Fruit fly (Drosophila melanogaster) whole organism, embryonic: ENCODE results near the gene Agpat2.

Experiments used
- ATbp ChIP-seq: fragments of 200-800 bp; sonication (Bioruptor generic); optimal IDR thresholded peaks from 2 replicates; lab custom pipeline; 2017; ENCODE audit warnings: missing biosample characterization, mild to moderate bottlenecking, missing genetic modification characterization, missing genetic modification reagents
- CG10209 ChIP-seq: fragments of 200-800 bp; sonication (Bioruptor generic); optimal IDR thresholded peaks from 3 replicates; lab custom pipeline; 2017; ENCODE audit warnings: missing biosample characterization, mild to moderate bottlenecking, missing genetic modification characterization, missing genetic modification reagents
- CG11456 ChIP-seq: fragments of 200-800 bp; sonication (Bioruptor generic); IDR thresholded peaks from 3 replicates; pipeline ENCODE4 v1.3.6; 2022; ENCODE audit warnings: missing biosample characterization, missing genetic modification characterization
- CG12071 ChIP-seq: fragments of 200-800 bp; sonication (Bioruptor generic); optimal IDR thresholded peaks from 3 replicates; lab custom pipeline; 2018; ENCODE audit warnings: missing biosample characterization, mild to moderate bottlenecking, missing genetic modification characterization
- CG13894 ChIP-seq: fragments of 200-800 bp; sonication (Bioruptor generic); optimal IDR thresholded peaks from 3 replicates; lab custom pipeline; 2018; ENCODE audit warnings: missing biosample characterization, mild to moderate bottlenecking, missing genetic modification characterization, moderate library complexity
- CG1792 ChIP-seq: fragments of 200-800 bp; sonication (Bioruptor generic); optimal IDR thresholded peaks from 2 replicates; lab custom pipeline; 2016; ENCODE audit warnings: missing biosample characterization, missing genetic modification characterization
- CG1832 ChIP-seq: fragments of 200-800 bp; sonication (Bioruptor generic); optimal IDR thresholded peaks from 2 replicates; lab custom pipeline; 2017; ENCODE audit warnings: missing biosample characterization, mild to moderate bottlenecking, missing genetic modification characterization, inconsistent platforms
- CG2116 ChIP-seq: fragments of 200-800 bp; sonication (Bioruptor generic); optimal IDR thresholded peaks from 3 replicates; lab custom pipeline; 2018; ENCODE audit warnings: missing biosample characterization, mild to moderate bottlenecking, missing genetic modification characterization
- CG2199 ChIP-seq: fragments of 200-800 bp; sonication (Bioruptor generic); IDR thresholded peaks from 3 replicates; pipeline ENCODE4 v1.3.6; 2022; ENCODE audit warnings: missing biosample characterization, missing genetic modification characterization
- CG42726 ChIP-seq: fragments of 200-800 bp; sonication (Bioruptor generic); IDR thresholded peaks from 2 replicates; pipeline ENCODE4 v1.3.6; 2022; ENCODE audit warnings: missing biosample characterization, missing genetic modification characterization; ENCODE audit not compliant: partially characterized antibody
- CG4282 ChIP-seq: fragments of 200-800 bp; sonication (Bioruptor generic); optimal IDR thresholded peaks from 2 replicates; lab custom pipeline; 2016; ENCODE audit warnings: missing biosample characterization, missing genetic modification characterization
- CG4360 ChIP-seq: fragments of 200-800 bp; sonication (Bioruptor generic); IDR thresholded peaks from 2 replicates; pipeline ENCODE4 v1.3.6; 2022; ENCODE audit warnings: missing biosample characterization, missing genetic modification characterization
- CG8290 ChIP-seq, 3 experiments: fragments of 200-800 bp; sonication (Bioruptor generic); optimal IDR thresholded peaks; 2 replicates each; lab custom pipeline; 2016 to 2019; ENCODE audit warnings: missing biosample characterization in 3 of 3, missing genetic modification characterization in 3 of 3, mild to moderate bottlenecking in 2 of 3, moderate library complexity in 1 of 3
- D ChIP-seq, 2 experiments: fragments of 200-800 bp in 1 of 2; fragments of >200 bp in 1 of 2; sonication (Bioruptor generic) in 1 of 2; optimal IDR thresholded peaks; 2 replicates in 1 of 2; 3 replicates in 1 of 2; lab custom pipeline; 2017; ENCODE audit warnings: mild to moderate bottlenecking in 1 of 2, missing biosample characterization in 1 of 2, missing genetic modification characterization in 1 of 2, missing genetic modification reagents in 1 of 2
- Elba2 ChIP-seq: fragments of 200-800 bp; sonication (Bioruptor generic); optimal IDR thresholded peaks from 3 replicates; lab custom pipeline; 2016; ENCODE audit warnings: missing biosample characterization, missing genetic modification characterization
- Gug ChIP-seq: fragments of 200-800 bp; sonication (Bioruptor generic); IDR thresholded peaks from 4 replicates; pipeline ENCODE4 v1.3.6; 2022; ENCODE audit warnings: missing biosample characterization, missing genetic modification characterization
- MESR4 ChIP-seq: fragments of 200-800 bp; sonication (Bioruptor generic); optimal IDR thresholded peaks from 2 replicates; lab custom pipeline; 2018; ENCODE audit warnings: missing biosample characterization, mild to moderate bottlenecking, missing genetic modification characterization, moderate library complexity
- Med ChIP-seq: fragments of 200-800 bp; sonication (Bioruptor generic); peaks from one replicate; lab custom pipeline; 2016; ENCODE audit warnings: missing biosample characterization, missing genetic modification characterization, mild to moderate bottlenecking, inconsistent platforms, moderate library complexity
- NFAT ChIP-seq: fragments of 200-800 bp; sonication (Bioruptor generic); IDR thresholded peaks from 2 replicates; pipeline ENCODE4 v1.3.6; 2022; ENCODE audit warnings: missing biosample characterization, missing genetic modification characterization
- Poxn ChIP-seq: fragments of 200-800 bp; sonication (Bioruptor generic); IDR thresholded peaks from 2 replicates; pipeline ENCODE4 v1.3.6; 2022; ENCODE audit warnings: missing biosample characterization, missing genetic modification characterization
- Trl ChIP-seq, 3 experiments: fragments of >200 bp in 2 of 3; fragments of 200-800 bp in 1 of 3; sonication (Bioruptor generic) in 1 of 3; optimal IDR thresholded peaks; 2 replicates in 1 of 3; 3 replicates in 2 of 3; lab custom pipeline; 2016 to 2017; ENCODE audit warnings: missing biosample characterization in 1 of 3, missing genetic modification characterization in 1 of 3
- chinmo ChIP-seq: fragments of 200-800 bp; sonication (Bioruptor generic); IDR thresholded peaks from 4 replicates; pipeline ENCODE4 v1.3.6; 2022; ENCODE audit warnings: missing biosample characterization, missing genetic modification characterization; ENCODE audit not compliant: partially characterized antibody
- croc ChIP-seq: fragments of 200-800 bp; sonication (Bioruptor generic); conservative IDR thresholded peaks from 3 replicates; pipeline ENCODE4 v1.3.6; 2022; ENCODE audit warnings: missing biosample characterization, missing genetic modification characterization
- crol ChIP-seq: fragments of 200-800 bp; sonication (Bioruptor generic); IDR thresholded peaks from 2 replicates; pipeline ENCODE4 v1.3.6; 2022; ENCODE audit warnings: missing biosample characterization, missing genetic modification characterization
- eyg ChIP-seq: fragments of 200-800 bp; sonication (Bioruptor generic); optimal IDR thresholded peaks from 3 replicates; lab custom pipeline; 2016; ENCODE audit warnings: missing biosample characterization, missing genetic modification characterization
- fd96Cb ChIP-seq: fragments of 200-800 bp; sonication (Bioruptor generic); optimal IDR thresholded peaks from 2 replicates; lab custom pipeline; 2018; ENCODE audit warnings: missing biosample characterization, mild to moderate bottlenecking, missing genetic modification characterization, moderate library complexity
- fu2 ChIP-seq: fragments of 200-800 bp; sonication (Bioruptor generic); optimal IDR thresholded peaks from 2 replicates; lab custom pipeline; 2016; ENCODE audit warnings: missing biosample characterization, missing genetic modification characterization
- gfzf ChIP-seq: fragments of 200-800 bp; sonication (Bioruptor generic); optimal IDR thresholded peaks from 2 replicates; lab custom pipeline; 2016; ENCODE audit warnings: missing biosample characterization, mild to moderate bottlenecking, missing genetic modification characterization, moderate library complexity
- grau ChIP-seq: fragments of 200-800 bp; optimal IDR thresholded peaks from 3 replicates; lab custom pipeline; 2019; ENCODE audit warnings: missing biosample characterization, mild to moderate bottlenecking, missing genetic modification characterization, moderate library complexity
- kah ChIP-seq: fragments of 200-800 bp; sonication (Bioruptor generic); optimal IDR thresholded peaks from 2 replicates; lab custom pipeline; 2018; ENCODE audit warnings: missing biosample characterization, mild to moderate bottlenecking, missing genetic modification characterization
- luna ChIP-seq: fragments of 200-800 bp; sonication (Bioruptor generic); optimal IDR thresholded peaks from 2 replicates; lab custom pipeline; 2016; ENCODE audit warnings: missing biosample characterization, missing genetic modification characterization
- nerfin-1 ChIP-seq: fragments of 200-800 bp; sonication (Bioruptor generic); optimal IDR thresholded peaks from 3 replicates; lab custom pipeline; 2019; ENCODE audit warnings: missing biosample characterization, mild to moderate bottlenecking, missing genetic modification characterization, moderate library complexity
- pros ChIP-seq: fragments of 200-800 bp; sonication (Bioruptor generic); optimal IDR thresholded peaks from 3 replicates; lab custom pipeline; 2019; ENCODE audit warnings: missing biosample characterization, mild to moderate bottlenecking, missing genetic modification characterization, moderate library complexity
- psq ChIP-seq: fragments of 200-800 bp; sonication (Bioruptor generic); optimal IDR thresholded peaks from 2 replicates; lab custom pipeline; 2017; ENCODE audit warnings: missing biosample characterization, missing genetic modification characterization
- sens ChIP-seq: fragments of 200-800 bp; sonication (Bioruptor generic); peaks from one replicate; lab custom pipeline; 2016; ENCODE audit warnings: missing biosample characterization, missing genetic modification characterization
- seq ChIP-seq: fragments of 200-800 bp; sonication (Bioruptor generic); IDR thresholded peaks from 2 replicates; pipeline ENCODE4 v1.3.6; 2022; ENCODE audit warnings: missing biosample characterization, missing genetic modification characterization
- tio ChIP-seq: fragments of 200-800 bp; sonication (Bioruptor generic); optimal IDR thresholded peaks from 2 replicates; lab custom pipeline; 2017; ENCODE audit warnings: missing biosample characterization, missing genetic modification characterization, inconsistent platforms
- trem ChIP-seq: fragments of 200-800 bp; optimal IDR thresholded peaks from 3 replicates; lab custom pipeline; 2019; ENCODE audit warnings: missing biosample characterization, mild to moderate bottlenecking, missing genetic modification characterization, moderate library complexity
- z ChIP-seq: fragments of 200-800 bp; sonication (Bioruptor generic); IDR thresholded peaks from 3 replicates; pipeline ENCODE4 v1.3.6; 2022; ENCODE audit warnings: missing biosample characterization, missing genetic modification characterization
- zen2 ChIP-seq: fragments of 200-800 bp; sonication (Bioruptor generic); IDR thresholded peaks from 3 replicates; pipeline ENCODE4 v1.3.6; 2022; ENCODE audit warnings: missing biosample characterization, missing genetic modification characterization; ENCODE audit not compliant: partially characterized antibody

Gene Agpat2

DNA sequence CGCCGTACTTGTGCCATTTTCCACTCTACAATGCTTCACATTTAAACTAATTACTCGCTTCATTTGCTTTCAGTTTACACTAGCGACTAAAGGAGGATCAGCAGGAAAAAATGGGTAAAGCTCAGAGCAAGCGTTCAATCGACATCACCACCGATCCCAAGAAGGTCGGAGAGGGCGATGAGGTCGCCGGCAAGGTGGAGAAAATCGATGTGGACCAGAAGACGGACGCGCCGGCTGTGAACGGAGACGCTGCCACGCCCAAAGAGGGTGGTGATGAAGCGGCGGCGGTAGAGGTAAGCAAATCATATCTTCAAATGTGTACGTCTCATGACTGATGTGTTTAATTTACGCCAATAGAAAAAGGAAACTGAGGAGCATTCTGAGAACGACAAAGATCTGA lies 37.0 kb downstream of the Agpat2 start:
- TF ChIP-seq fu2 (GFP tag; lab: Kevin White, UChicago) (no peak), gfzf (GFP tag; lab: Kevin White, UChicago) (no peak), grau (tag; lab: Kevin White, UChicago) (no peak), Med (GFP tag; lab: Kevin White, UChicago) (peak; percentile 63)

DNA sequence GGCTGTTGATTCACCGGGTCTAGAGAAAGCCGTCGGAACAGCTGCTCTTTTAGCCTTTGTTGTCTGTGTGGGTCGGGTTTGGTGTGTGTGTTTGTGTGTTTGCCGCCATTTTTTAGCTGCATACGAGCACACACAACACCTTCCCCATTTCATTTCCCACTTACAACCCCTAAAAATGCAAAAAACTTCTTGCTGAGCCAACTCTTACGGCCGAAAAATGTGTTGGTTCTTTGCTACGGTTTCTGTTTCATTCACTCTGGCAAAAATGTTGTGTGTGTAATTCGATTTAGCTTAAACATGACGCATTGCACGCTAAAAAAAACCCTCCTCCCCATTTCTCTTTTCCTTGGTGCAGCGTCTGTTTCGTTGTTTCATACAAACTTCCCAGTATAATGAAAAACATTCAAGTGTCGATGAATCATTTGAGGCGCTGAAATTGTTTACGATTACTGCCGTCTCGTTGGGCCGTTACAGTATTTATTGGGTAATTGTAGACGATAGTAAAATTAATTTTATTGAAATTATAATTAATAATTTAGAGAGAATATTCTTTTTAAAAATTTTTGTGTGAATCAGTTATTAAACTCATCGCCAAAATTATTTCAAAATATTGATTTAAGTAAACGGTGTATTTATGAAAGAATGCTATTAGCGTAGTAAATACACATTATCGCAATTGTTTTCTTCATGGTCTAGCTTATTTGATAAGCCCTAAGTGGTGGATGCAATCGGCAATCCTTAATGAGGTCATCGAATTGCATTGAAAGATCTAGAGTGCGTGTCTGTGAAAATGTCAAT lies 37.6 kb downstream of the Agpat2 start:
- TF ChIP-seq CG1792 (GFP tag; lab: Kevin White, UChicago) (no peak), CG2199 (GFP tag; lab: Robert Waterston, UW) (0 out of 3 replicates have a peak, but pooled peaks have one; percentile 39), pros (GFP tag; lab: Kevin White, UChicago) (peak; percentile 60), CG11456 (0 out of 3 replicates have a peak, but pooled peaks have one; percentile 21)

DNA sequence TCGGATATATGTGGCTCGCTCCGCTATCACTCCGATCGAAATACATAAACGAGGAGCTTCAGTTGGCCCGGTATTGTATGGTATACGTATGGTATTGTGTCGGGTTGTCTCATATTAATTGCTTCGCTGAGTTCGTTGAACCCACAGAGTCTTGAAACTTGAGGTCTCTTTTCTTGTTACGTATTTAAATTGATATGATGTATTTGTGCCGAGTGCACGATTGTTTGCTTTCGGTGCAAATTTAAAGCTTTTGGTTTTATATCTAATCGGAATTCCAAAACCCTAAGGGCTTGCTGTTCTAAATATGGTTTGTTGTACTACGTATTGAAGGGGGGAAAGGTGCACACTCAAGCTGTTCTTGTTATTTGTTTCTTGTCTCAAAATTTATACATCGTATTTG lies 38.6 kb downstream of the Agpat2 start:
- TF ChIP-seq CG42726 (GFP tag; lab: Robert Waterston, UW) (no peak), croc (GFP tag; lab: Robert Waterston, UW) (no peak), CG4282 (GFP tag; lab: Kevin White, UChicago) (no peak), CG10209 (GFP tag; lab: Kevin White, UChicago) (no peak), Med (GFP tag; lab: Kevin White, UChicago) (peak; percentile 31), MESR4 (GFP tag; lab: Kevin White, UChicago) (no peak), Gug (GFP tag; lab: Robert Waterston, UW) (no peak), grau (tag; lab: Kevin White, UChicago) (no peak), kah (GFP tag; lab: Kevin White, UChicago) (no peak), CG12071 (GFP tag; lab: Kevin White, UChicago) (no peak), tio (GFP tag; lab: Kevin White, UChicago) (no peak), sens (peak; percentile 12), CG2116 (GFP tag; lab: Kevin White, UChicago) (no peak), Trl (optimal IDR thresholded peaks at IDR 0.05; lab: Kevin White, UChicago) (peak in 1 of 2 experiments; percentile 15), Trl (GFP tag; optimal IDR thresholded peaks at IDR 0.05; lab: Kevin White, UChicago) (no peak), CG8290 (GFP tag; optimal IDR thresholded peaks at IDR 0.05; lab: Kevin White, UChicago) (no peak), CG8290 (tag; optimal IDR thresholded peaks at IDR 0.05; lab: Kevin White, UChicago) (no peak), fd96Cb (tag; lab: Kevin White, UChicago) (no peak)

DNA sequence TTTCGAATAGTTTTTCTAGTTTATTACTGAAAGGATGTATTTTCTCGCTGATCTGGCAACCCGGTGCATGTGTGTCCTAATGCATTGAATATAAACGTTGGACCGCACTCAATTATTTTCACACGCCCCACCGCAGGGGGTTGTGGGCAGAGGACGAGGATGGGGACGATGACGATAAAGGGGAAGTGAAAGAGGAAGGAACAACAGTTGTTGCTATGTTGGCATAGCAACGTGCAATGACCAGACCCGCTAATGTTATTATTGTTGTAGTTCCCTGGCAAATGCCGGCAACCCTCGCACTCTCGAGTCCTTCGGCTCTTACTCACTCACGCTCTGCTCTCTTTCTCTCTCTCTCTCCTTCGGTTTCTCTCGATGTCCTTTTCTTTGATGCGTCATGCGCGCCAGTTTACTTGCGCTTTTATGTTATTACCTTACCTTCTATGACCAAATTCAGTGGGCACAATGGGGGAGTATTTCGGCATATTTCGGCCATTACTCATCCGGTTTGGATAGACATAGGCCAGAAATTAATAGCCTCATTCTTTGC lies 39.1 kb downstream of the Agpat2 start:
- TF ChIP-seq CG13894 (tag; lab: Kevin White, UChicago) (peak; percentile 87), CG4360 (GFP tag; lab: Robert Waterston, UW) (0 out of 2 replicates have a peak, but pooled peaks have one; percentile 11), nerfin-1 (tag; lab: Kevin White, UChicago) (peak; percentile 55), CG1832 (GFP tag; lab: Kevin White, UChicago) (peak; percentile 27), crol (GFP tag; lab: Robert Waterston, UW) (peak; percentile 56), Elba2 (GFP tag; lab: Kevin White, UChicago) (no peak), psq (GFP tag; lab: Kevin White, UChicago) (peak; percentile 6), sens (peak; percentile 44), ATbp (GFP tag; lab: Kevin White, UChicago) (no peak), Poxn (no peak), trem (peak; percentile 16), D (optimal IDR thresholded peaks at IDR 0.05; lab: Kevin White, UChicago) (peak; percentile 19), D (GFP tag; optimal IDR thresholded peaks at IDR 0.05; lab: Kevin White, UChicago) (no peak), z (GFP tag; lab: Robert Waterston, UW) (peak; percentile 44; the same call in 1 of the 3 replicates), pros (GFP tag; lab: Kevin White, UChicago) (peak; percentile 73), NFAT (GFP tag; lab: Robert Waterston, UW) (0 out of 2 replicates have a peak, but pooled peaks have one; percentile 3), seq (GFP tag; lab: Robert Waterston, UW) (peak; percentile 14; the same call in 1 of the 2 replicates), Trl (optimal IDR thresholded peaks at IDR 0.05; lab: Kevin White, UChicago) (peak; percentile 71 to 73), Trl (GFP tag; optimal IDR thresholded peaks at IDR 0.05; lab: Kevin White, UChicago) (no peak), eyg (GFP tag; lab: Kevin White, UChicago) (no peak), zen2 (peak; percentile 11; the same call in 1 of the 3 replicates), chinmo (GFP tag; lab: Robert Waterston, UW) (0 out of 4 replicates have a peak, but pooled peaks have one; percentile 13), luna (GFP tag; lab: Kevin White, UChicago) (no peak)
